Worm (Caenorhabditis elegans) whole organism, early embryonic: Measurements from ENCODE around the gene F10G7.12.

Experiments
- B0310.2 ChIP-seq: sonication (generic microtip); optimal IDR thresholded peaks from 2 replicates; lab custom pipeline; 2016; ENCODE audit warnings: mild to moderate bottlenecking, missing genetic modification characterization, missing compliant biosample characterization
- F13C5.2 ChIP-seq: sonication (generic microtip); optimal IDR thresholded peaks from 2 replicates; lab custom pipeline; 2017; ENCODE audit warnings: mild to moderate bottlenecking, missing genetic modification characterization, inconsistent platforms, missing compliant biosample characterization
- aly-1 ChIP-seq: sonication (generic microtip); optimal IDR thresholded peaks from 2 replicates; lab custom pipeline; 2016; ENCODE audit warnings: missing genetic modification characterization, missing compliant biosample characterization
- ama-1 ChIP-seq: fragments of 150-350 bp; optimal IDR thresholded peaks from 2 replicates; lab custom pipeline; 2014
- ceh-13 ChIP-seq: fragments of 200-800 bp; sonication (Bioruptor generic); optimal IDR thresholded peaks from 2 replicates; lab custom pipeline; 2018; ENCODE audit warnings: mild to moderate bottlenecking, missing genetic modification characterization, missing compliant biosample characterization
- ceh-36 ChIP-seq: sonication (generic microtip); optimal IDR thresholded peaks from 2 replicates; lab custom pipeline; 2016; ENCODE audit warnings: missing genetic modification characterization, inconsistent platforms, missing compliant biosample characterization
- ets-7 ChIP-seq: sonication (generic microtip); optimal IDR thresholded peaks from 2 replicates; lab custom pipeline; 2016; ENCODE audit warnings: missing genotype, missing genetic modification characterization, missing compliant biosample characterization
- flt-1 ChIP-seq: fragments of 200-800 bp; sonication (Bioruptor generic); IDR thresholded peaks from 2 replicates; pipeline ENCODE4 v1.3.6; 2022; ENCODE audit warnings: missing genetic modification characterization, missing compliant biosample characterization
- hmbx-1 ChIP-seq: sonication (generic microtip); optimal IDR thresholded peaks from 2 replicates; lab custom pipeline; 2016; ENCODE audit warnings: mild to moderate bottlenecking, missing genetic modification characterization, missing compliant biosample characterization
- hmg-4 ChIP-seq: fragments of 200-800 bp; sonication (Bioruptor generic); optimal IDR thresholded peaks from 2 replicates; lab custom pipeline; 2018; ENCODE audit warnings: mild to moderate bottlenecking, missing genetic modification characterization, missing compliant biosample characterization
- hnd-1 ChIP-seq: sonication (generic microtip); optimal IDR thresholded peaks from 2 replicates; lab custom pipeline; 2016; ENCODE audit warnings: missing genetic modification characterization, missing compliant biosample characterization
- pes-1 ChIP-seq: fragments of 200-800 bp; sonication (Bioruptor generic); IDR thresholded peaks from 2 replicates; pipeline ENCODE4 v1.3.6; 2022; ENCODE audit warnings: missing genetic modification reagents, missing genetic modification characterization, missing compliant biosample characterization
- scrt-1 ChIP-seq: fragments of 200-800 bp; sonication (Bioruptor generic); IDR thresholded peaks from 2 replicates; pipeline ENCODE4 v1.3.6; 2022; ENCODE audit warnings: missing genetic modification characterization, missing compliant biosample characterization
- sea-1 ChIP-seq: fragments of 200-800 bp; sonication (Bioruptor generic); conservative IDR thresholded peaks from 2 replicates; pipeline ENCODE4 v1.3.6; 2022; ENCODE audit warnings: missing genetic modification characterization, missing compliant biosample characterization
- tbx-11 ChIP-seq: fragments of 200-800 bp; sonication (Bioruptor generic); IDR thresholded peaks from 2 replicates; pipeline ENCODE4 v1.3.6; 2022; ENCODE audit warnings: missing genetic modification characterization, missing compliant biosample characterization
- tbx-37 ChIP-seq: fragments of 200-800 bp; sonication (Bioruptor generic); conservative IDR thresholded peaks from 2 replicates; pipeline ENCODE4 v1.3.6; 2022; ENCODE audit warnings: missing genetic modification reagents, missing genetic modification characterization, missing compliant biosample characterization
- tra-4 ChIP-seq: sonication (generic microtip); optimal IDR thresholded peaks from 2 replicates; lab custom pipeline; 2017; ENCODE audit warnings: missing genetic modification characterization, missing compliant biosample characterization

F10G7.12 gene

ce11 chrII:4710120-4710519, 20.5 kb downstream of the F10G7.12 start, which contains the start of gene tag-151:
Gene tag-151, plus strand, starts transcription at chrII:4710277.
- no peak for TF ChIP-seq ama-1 (lab: Kevin White, UChicago)
- TF ChIP-seq hmbx-1: no peak
- no peak for TF ChIP-seq sea-1
- TF ChIP-seq hnd-1 (tag; lab: Kevin White, UChicago): no peak
- TF ChIP-seq pes-1 (GFP tag; lab: Robert Waterston, UW): no peak
- no peak for TF ChIP-seq scrt-1
- no peak for TF ChIP-seq ets-7 (tag; lab: Kevin White, UChicago)
- no peak for TF ChIP-seq flt-1 (GFP tag; lab: Robert Waterston, UW)
- TF ChIP-seq tbx-11 (GFP tag; lab: Robert Waterston, UW): no peak
- no peak for TF ChIP-seq aly-1
- TF ChIP-seq tra-4: no peak
- no peak for TF ChIP-seq ceh-36 (tag; lab: Kevin White, UChicago)
- no peak for TF ChIP-seq tbx-37 (GFP tag; lab: Robert Waterston, UW)
- no peak for TF ChIP-seq F13C5.2 (tag; lab: Kevin White, UChicago)
- no peak for TF ChIP-seq hmg-4 (GFP tag; lab: Kevin White, UChicago)
- no peak for TF ChIP-seq B0310.2 (tag; lab: Kevin White, UChicago)
- TF ChIP-seq ceh-13 (GFP tag; lab: Kevin White, UChicago): no peak

- no peak for TF ChIP-seq flt-1 (GFP tag; lab: Robert Waterston, UW)
- TF ChIP-seq tbx-37 (GFP tag; lab: Robert Waterston, UW): no peak
- TF ChIP-seq ets-7 (tag; lab: Kevin White, UChicago): no peak
- TF ChIP-seq aly-1: no peak
- no peak for TF ChIP-seq hmg-4 (GFP tag; lab: Kevin White, UChicago)
- TF ChIP-seq pes-1 (GFP tag; lab: Robert Waterston, UW): no peak
- TF ChIP-seq tra-4: no peak
- no peak for TF ChIP-seq ama-1 (lab: Kevin White, UChicago)
- TF ChIP-seq F13C5.2 (tag; lab: Kevin White, UChicago): no peak
- TF ChIP-seq tbx-11 (GFP tag; lab: Robert Waterston, UW): no peak
- no peak for TF ChIP-seq ceh-36 (tag; lab: Kevin White, UChicago)
- no peak for TF ChIP-seq sea-1
- no peak for TF ChIP-seq hmbx-1
- no peak for TF ChIP-seq hnd-1 (tag; lab: Kevin White, UChicago)
- no peak for TF ChIP-seq B0310.2 (tag; lab: Kevin White, UChicago)
- TF ChIP-seq ceh-13 (GFP tag; lab: Kevin White, UChicago): no peak
- no peak for TF ChIP-seq scrt-1
These were observed 21.2 kb downstream of the F10G7.12 start for ce11 chrII:4710813-4711212.

DNA sequence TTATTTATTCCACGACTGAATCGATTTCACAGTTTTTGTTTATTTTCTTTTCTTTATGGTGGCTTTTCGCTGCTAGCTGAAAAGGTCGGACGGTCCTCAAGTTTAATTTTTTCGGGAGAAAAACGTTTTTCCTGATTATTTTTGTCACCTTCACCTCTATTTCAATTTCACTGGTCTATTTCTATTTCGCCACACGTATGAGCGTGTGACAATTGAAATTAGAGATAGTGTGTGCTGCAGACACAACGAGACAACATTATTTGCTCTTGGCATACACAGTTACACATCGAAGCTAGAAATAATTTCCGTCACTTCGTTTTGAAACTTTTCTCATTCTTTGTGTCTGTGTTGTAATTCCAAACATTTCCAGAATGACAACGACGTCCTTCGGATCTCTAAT, 26.1 kb downstream of the F10G7.12 start, which contains the start of gene F41C3.8:
Gene F41C3.8, plus strand, starts transcription at position 371 of the 400 bp plus-strand sequence.
- no peak for TF ChIP-seq F13C5.2 (tag; lab: Kevin White, UChicago)
- TF ChIP-seq B0310.2 (tag; lab: Kevin White, UChicago): no peak
- no peak for TF ChIP-seq hmg-4 (GFP tag; lab: Kevin White, UChicago)
- TF ChIP-seq aly-1: no peak
- TF ChIP-seq flt-1 (GFP tag; lab: Robert Waterston, UW): no peak
- TF ChIP-seq ama-1 (lab: Kevin White, UChicago): no peak
- TF ChIP-seq ceh-36 (tag; lab: Kevin White, UChicago): no peak
- TF ChIP-seq hmbx-1: no peak
- TF ChIP-seq sea-1: no peak
- no peak for TF ChIP-seq scrt-1
- no peak for TF ChIP-seq tra-4
- TF ChIP-seq tbx-37 (GFP tag; lab: Robert Waterston, UW): no peak
- no peak for TF ChIP-seq ceh-13 (GFP tag; lab: Kevin White, UChicago)
- no peak for TF ChIP-seq tbx-11 (GFP tag; lab: Robert Waterston, UW)

- no peak for TF ChIP-seq ceh-13 (GFP tag; lab: Kevin White, UChicago)
- no peak for TF ChIP-seq scrt-1
These were observed 36.5 kb downstream of the F10G7.12 start, which contains the start of gene F10G7.10 for ce11 chrII:4726120-4726519. Gene F10G7.10, minus strand, starts transcription at chrII:4726264.

DNA sequence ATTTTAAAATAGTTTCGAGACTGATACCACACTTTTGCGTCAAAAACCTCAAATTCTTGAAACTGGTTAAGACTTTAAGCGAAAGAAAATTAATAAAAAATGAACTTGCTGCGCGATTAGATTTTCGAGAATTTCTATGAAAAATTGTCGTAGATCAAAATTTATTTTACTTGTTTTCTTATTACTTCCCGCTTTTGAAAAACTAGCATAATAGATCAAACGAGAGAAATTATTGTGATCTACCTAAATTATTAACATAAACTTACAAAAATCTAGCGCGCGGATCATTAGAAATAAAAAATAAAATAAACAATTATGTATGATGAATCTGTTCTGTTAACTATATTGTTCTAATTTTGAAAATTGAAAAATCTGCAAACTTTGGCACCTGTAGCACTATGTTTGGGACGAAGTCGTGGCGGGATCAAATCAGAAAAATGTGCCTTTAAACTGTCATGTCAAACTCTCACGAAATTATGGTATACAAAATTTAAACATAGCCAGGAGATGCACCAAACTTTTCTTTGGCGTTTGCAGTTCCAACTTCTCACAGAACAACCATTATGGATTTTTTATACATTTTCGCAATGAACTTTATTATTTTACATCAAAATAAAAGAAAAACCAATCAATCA, 37.3 kb downstream of the F10G7.12 start:
- TF ChIP-seq hmg-4 (GFP tag; lab: Kevin White, UChicago) (no peak), sea-1 (no peak), ets-7 (tag; lab: Kevin White, UChicago) (no peak), flt-1 (GFP tag; lab: Robert Waterston, UW) (no peak), tbx-11 (GFP tag; lab: Robert Waterston, UW) (no peak), ceh-13 (GFP tag; lab: Kevin White, UChicago) (no peak), aly-1 (no peak)

- TF ChIP-seq tbx-37 (GFP tag; lab: Robert Waterston, UW): no peak
- no peak for TF ChIP-seq ets-7 (tag; lab: Kevin White, UChicago)
- TF ChIP-seq F13C5.2 (tag; lab: Kevin White, UChicago): no peak
- no peak for TF ChIP-seq ceh-36 (tag; lab: Kevin White, UChicago)
- TF ChIP-seq hnd-1 (tag; lab: Kevin White, UChicago): no peak
- no peak for TF ChIP-seq B0310.2 (tag; lab: Kevin White, UChicago)
- no peak for TF ChIP-seq scrt-1
- TF ChIP-seq tbx-11 (GFP tag; lab: Robert Waterston, UW): no peak
- TF ChIP-seq tra-4: no peak
- no peak for TF ChIP-seq ceh-13 (GFP tag; lab: Kevin White, UChicago)
- no peak for TF ChIP-seq flt-1 (GFP tag; lab: Robert Waterston, UW)
- no peak for TF ChIP-seq hmbx-1
- TF ChIP-seq hmg-4 (GFP tag; lab: Kevin White, UChicago): no peak
- TF ChIP-seq pes-1 (GFP tag; lab: Robert Waterston, UW): no peak
- TF ChIP-seq aly-1: no peak
- no peak for TF ChIP-seq sea-1
These were observed 38.2 kb downstream of the F10G7.12 start, which contains the start of gene ttr-41 for ce11 chrII:4727769-4728168. Gene ttr-41, minus strand, starts transcription at chrII:4727869.

DNA sequence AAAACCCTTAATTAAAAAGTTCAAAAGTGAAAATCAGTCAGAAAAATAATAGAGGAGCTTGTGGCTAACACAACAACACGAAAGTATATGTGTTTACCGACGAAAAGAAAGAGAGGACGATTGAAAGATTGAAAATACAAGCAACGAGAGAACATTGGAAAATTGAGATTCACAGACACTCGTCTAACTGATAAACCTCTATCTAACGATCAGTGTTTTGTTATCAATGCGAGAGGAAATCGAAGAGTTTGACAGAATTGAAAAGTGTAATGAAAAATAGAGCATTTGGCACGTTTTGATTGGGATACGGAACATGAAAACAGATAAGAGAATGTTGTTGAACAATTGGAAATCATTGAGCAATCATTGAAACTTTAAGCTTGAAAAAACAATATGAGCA, 39.1 kb downstream of the F10G7.12 start:
- TF ChIP-seq B0310.2 (tag; lab: Kevin White, UChicago): no peak
- no peak for TF ChIP-seq tbx-37 (GFP tag; lab: Robert Waterston, UW)
- TF ChIP-seq sea-1: no peak
- no peak for TF ChIP-seq tra-4
- TF ChIP-seq flt-1 (GFP tag; lab: Robert Waterston, UW): no peak
- no peak for TF ChIP-seq ets-7 (tag; lab: Kevin White, UChicago)
- TF ChIP-seq aly-1: no peak
- TF ChIP-seq scrt-1: no peak
- no peak for TF ChIP-seq ama-1 (lab: Kevin White, UChicago)
- TF ChIP-seq ceh-13 (GFP tag; lab: Kevin White, UChicago): no peak
- no peak for TF ChIP-seq hnd-1 (tag; lab: Kevin White, UChicago)
- no peak for TF ChIP-seq hmg-4 (GFP tag; lab: Kevin White, UChicago)
- no peak for TF ChIP-seq ceh-36 (tag; lab: Kevin White, UChicago)
- TF ChIP-seq tbx-11 (GFP tag; lab: Robert Waterston, UW): no peak
- no peak for TF ChIP-seq hmbx-1
- no peak for TF ChIP-seq pes-1 (GFP tag; lab: Robert Waterston, UW)
- no peak for TF ChIP-seq F13C5.2 (tag; lab: Kevin White, UChicago)
